Fruit fly (Drosophila melanogaster): ENCODE data around the gene CG43702.
A peak's percentile ranks its signal among the peaks of the same experiment; 100 is the strongest.

The CG43702 gene

dm6 chr3L:21256062-21257023, 42.1 kb upstream of the CG43702 start:
- TF ChIP-seq CG12768 (GFP tag; optimal IDR thresholded peaks at IDR 0.05) = no peak

DNA sequence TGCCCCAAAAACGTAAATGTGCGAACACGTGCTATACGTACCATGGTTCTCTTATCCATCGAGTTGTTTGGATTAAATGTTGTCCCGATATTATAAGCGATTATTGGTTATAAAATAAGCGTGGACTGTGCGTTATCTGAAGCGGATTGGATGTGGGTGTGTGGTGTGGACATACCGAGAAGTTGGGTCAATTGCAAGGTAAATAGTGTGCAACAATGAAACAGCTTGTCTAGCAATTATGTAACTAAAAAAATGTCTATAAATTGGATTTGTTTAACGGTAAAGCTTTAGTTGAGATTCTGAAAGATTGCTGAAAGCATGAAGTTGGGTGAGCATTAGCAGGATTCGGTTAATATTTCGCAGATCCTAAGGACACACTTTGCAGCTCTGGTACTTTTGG, 40.7 kb upstream of the CG43702 start, which contains the start of gene CG43218:
Gene CG43218 (plus strand): TSS at position 290 of the 400 bp plus-strand sequence.
- TF ChIP-seq cic (GFP tag; optimal IDR thresholded peaks at IDR 0.05) (no peak), CG7045 (GFP tag; optimal IDR thresholded peaks at IDR 0.05) (no peak), Hr96 (GFP tag; optimal IDR thresholded peaks at IDR 0.05) (no peak), Mnt (GFP tag; optimal IDR thresholded peaks at IDR 0.05) (no peak), tj (GFP tag; optimal IDR thresholded peaks at IDR 0.05) (no peak), ovo (GFP tag; optimal IDR thresholded peaks at IDR 0.05) (no peak), bab1 (GFP tag; optimal IDR thresholded peaks at IDR 0.05) (no peak)

DNA sequence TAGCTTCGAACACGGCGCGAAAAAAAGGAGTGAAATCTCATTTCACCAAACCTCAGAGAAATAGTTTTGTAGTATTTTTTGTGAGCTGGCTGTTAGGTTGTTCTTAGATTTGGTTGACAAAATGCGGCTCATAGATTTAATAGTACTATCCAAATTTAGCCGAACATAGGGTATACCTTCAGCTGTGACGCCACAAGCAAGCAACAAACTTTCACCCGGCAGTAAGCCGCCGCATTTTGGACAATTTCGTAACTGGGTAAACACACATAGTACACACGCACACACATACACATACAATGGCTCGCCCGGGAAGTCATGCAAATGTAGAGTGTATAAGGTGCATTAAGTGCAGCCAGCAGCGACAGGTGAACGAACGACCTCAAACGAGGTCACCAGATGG, 39.2 kb upstream of the CG43702 start:
- TF ChIP-seq Crg-1 (GFP tag; optimal IDR thresholded peaks at IDR 0.05) = no peak

DNA sequence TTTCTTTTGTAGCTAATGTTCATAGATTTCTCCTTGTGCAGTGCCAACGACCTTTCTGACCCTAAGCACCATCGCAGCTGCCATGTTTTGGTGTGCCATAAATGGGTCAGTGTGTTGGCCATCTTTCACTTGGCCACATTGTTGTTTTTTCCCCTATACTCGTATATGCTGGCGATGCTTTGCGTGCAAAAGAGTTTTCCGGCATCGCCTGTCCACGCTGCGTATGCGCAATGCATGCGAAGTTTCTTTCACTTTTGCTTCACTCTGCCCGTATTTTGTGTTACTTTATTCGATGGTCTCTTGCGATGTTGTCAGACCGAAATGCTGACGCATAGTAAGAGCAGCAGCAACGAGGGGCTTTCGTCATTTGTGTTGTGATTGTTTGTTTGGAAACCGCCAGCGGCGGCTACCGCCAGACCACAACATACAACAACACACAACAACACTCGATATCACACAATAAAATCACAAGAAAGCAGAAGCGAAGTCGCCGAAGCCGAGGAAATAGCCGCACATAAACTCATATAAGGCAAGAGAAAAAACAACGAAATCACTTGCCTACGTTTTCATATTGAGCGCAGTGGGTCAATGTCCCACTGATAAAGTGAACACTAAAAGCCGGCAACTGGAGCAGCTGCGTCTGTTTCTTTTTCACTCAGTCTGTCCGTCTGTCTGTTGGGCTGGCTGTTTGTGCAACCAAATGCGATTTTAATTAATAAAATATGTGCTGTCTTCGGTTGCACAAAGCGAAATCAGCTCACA, 36.9 kb upstream of the CG43702 start:
- no peak for TF ChIP-seq CG5204 (GFP tag; optimal IDR thresholded peaks at IDR 0.05)
- no peak for TF ChIP-seq pad (GFP tag; optimal IDR thresholded peaks at IDR 0.05)
- TF ChIP-seq cic (GFP tag; optimal IDR thresholded peaks at IDR 0.05) = no peak
- no peak for TF ChIP-seq CG1620 (GFP tag; optimal IDR thresholded peaks at IDR 0.05)
- TF ChIP-seq CG11617 (GFP tag; optimal IDR thresholded peaks at IDR 0.05) = no peak
- peak; percentile 17 for TF ChIP-seq tj (GFP tag; optimal IDR thresholded peaks at IDR 0.05)
- no peak for TF ChIP-seq ovo (GFP tag; optimal IDR thresholded peaks at IDR 0.05)
- no peak for TF ChIP-seq Hr96 (GFP tag; optimal IDR thresholded peaks at IDR 0.05)

dm6 chr3L:21262426-21262825, 36.0 kb upstream of the CG43702 start:
- TF ChIP-seq CG12768 (GFP tag; optimal IDR thresholded peaks at IDR 0.05) (no peak), ovo (GFP tag; optimal IDR thresholded peaks at IDR 0.05) (no peak), bab1 (GFP tag; optimal IDR thresholded peaks at IDR 0.05) (no peak), CG14711 (tag; optimal IDR thresholded peaks at IDR 0.05) (no peak), Crg-1 (GFP tag; optimal IDR thresholded peaks at IDR 0.05) (no peak)

- TF ChIP-seq kay (GFP tag; ENCODE audit: borderline replicate concordance) (no peak), bab1 (GFP tag; optimal IDR thresholded peaks at IDR 0.05) (no peak), pad (GFP tag; optimal IDR thresholded peaks at IDR 0.05) (peak; percentile 9), CG33017 (tag; optimal IDR thresholded peaks at IDR 0.05) (peak; percentile 32), CG1620 (GFP tag; optimal IDR thresholded peaks at IDR 0.05) (no peak), CG14711 (tag; optimal IDR thresholded peaks at IDR 0.05) (peak; percentile 8), CG11617 (GFP tag; optimal IDR thresholded peaks at IDR 0.05) (peak; percentile 17), CG7045 (GFP tag; optimal IDR thresholded peaks at IDR 0.05) (no peak), Clk (GFP tag; optimal IDR thresholded peaks at IDR 0.05) (no peak), Hr96 (GFP tag; optimal IDR thresholded peaks at IDR 0.05) (no peak), ovo (GFP tag; optimal IDR thresholded peaks at IDR 0.05) (no peak), CG7101 (tag; optimal IDR thresholded peaks at IDR 0.05) (peak; percentile 2), cic (GFP tag; optimal IDR thresholded peaks at IDR 0.05) (peak; percentile 58), toe (GFP tag; optimal IDR thresholded peaks at IDR 0.05) (no peak), CG5204 (GFP tag; optimal IDR thresholded peaks at IDR 0.05) (no peak), Crg-1 (GFP tag; optimal IDR thresholded peaks at IDR 0.05) (no peak), cnc (optimal IDR thresholded peaks at IDR 0.05) (no peak), tj (GFP tag; optimal IDR thresholded peaks at IDR 0.05) (no peak), Mnt (GFP tag; optimal IDR thresholded peaks at IDR 0.05) (no peak), CG12768 (GFP tag; optimal IDR thresholded peaks at IDR 0.05) (peak; percentile 41)
Measured at dm6 chr3L:21266101-21266656, 32.3 kb upstream of the CG43702 start.

DNA sequence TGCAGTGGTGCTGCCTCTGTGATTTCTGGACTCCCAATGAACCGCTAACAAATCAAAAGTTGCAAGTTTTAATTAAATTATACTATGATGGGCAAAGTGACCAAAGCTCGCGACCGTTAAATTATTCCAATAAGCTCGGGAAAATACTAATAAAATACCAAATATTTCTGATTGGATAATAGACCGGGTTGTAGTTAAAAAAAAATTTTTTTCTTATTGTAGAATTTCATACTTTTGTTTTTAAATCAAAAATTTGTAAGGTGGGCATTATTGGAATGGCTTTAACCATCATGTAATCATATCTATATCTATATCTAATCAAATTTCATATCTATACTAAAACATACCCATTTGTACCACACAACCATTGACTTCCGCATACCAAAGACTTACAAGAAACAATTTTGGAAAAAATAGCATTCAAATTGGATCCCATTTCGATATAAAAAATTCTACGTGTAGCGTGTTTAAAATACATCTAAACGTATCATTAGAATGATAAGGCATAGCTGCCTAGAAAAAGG, 30.6 kb upstream of the CG43702 start, which contains the start of gene CG9391:
Gene CG9391 (minus strand): TSS at position 474 of the 524 bp plus-strand sequence.
- TF ChIP-seq tj (GFP tag; optimal IDR thresholded peaks at IDR 0.05) (no peak), CG14711 (tag; optimal IDR thresholded peaks at IDR 0.05) (peak; percentile 5), CG1620 (GFP tag; optimal IDR thresholded peaks at IDR 0.05) (no peak)
